Fruit fly (Drosophila melanogaster) whole organism, prepupa: Measurements from ENCODE around the gene Naglu.

Source experiments
- CG10631 ChIP-seq: fragments of 200-800 bp; sonication (Bioruptor generic); optimal IDR thresholded peaks from 2 replicates; lab custom pipeline; 2016; ENCODE audit warnings: missing biosample characterization, missing genetic modification characterization
- CG6854 ChIP-seq: fragments of 200-800 bp; sonication (Bioruptor generic); optimal IDR thresholded peaks from 2 replicates; lab custom pipeline; 2017; ENCODE audit warnings: missing biosample characterization, mild to moderate bottlenecking, missing genetic modification characterization
- CG8319 ChIP-seq: fragments of 200-800 bp; sonication (Bioruptor generic); optimal IDR thresholded peaks from 3 replicates; lab custom pipeline; 2016; ENCODE audit warnings: missing biosample characterization, missing genetic modification characterization
- CG9139 ChIP-seq: fragments of 200-800 bp; sonication (Bioruptor generic); optimal IDR thresholded peaks from 3 replicates; lab custom pipeline; 2017; ENCODE audit warnings: missing biosample characterization, mild to moderate bottlenecking, missing genetic modification characterization
- Ets96B ChIP-seq: fragments of 200-800 bp; optimal IDR thresholded peaks from 2 replicates; lab custom pipeline; 2019; ENCODE audit warnings: missing biosample characterization, mild to moderate bottlenecking, missing genetic modification characterization, moderate library complexity
- Hr39 ChIP-seq: fragments of 200-800 bp; sonication (Bioruptor generic); optimal IDR thresholded peaks from 2 replicates; lab custom pipeline; 2016; ENCODE audit warnings: missing biosample characterization, missing genetic modification characterization
- Sox15 ChIP-seq: fragments of 200-800 bp; sonication (Bioruptor generic); optimal IDR thresholded peaks from 3 replicates; lab custom pipeline; 2016; ENCODE audit warnings: missing biosample characterization, missing genetic modification characterization
- acj6 ChIP-seq: fragments of 200-800 bp; sonication (Bioruptor generic); optimal IDR thresholded peaks from 3 replicates; lab custom pipeline; 2016; ENCODE audit warnings: missing biosample characterization, missing genetic modification characterization
- dac ChIP-seq: fragments of 200-800 bp; sonication (Bioruptor generic); optimal IDR thresholded peaks from 2 replicates; lab custom pipeline; 2017; ENCODE audit warnings: missing biosample characterization, mild to moderate bottlenecking, missing genetic modification characterization
- dsx ChIP-seq: fragments of 200-800 bp; optimal IDR thresholded peaks from 3 replicates; lab custom pipeline; 2019; ENCODE audit warnings: missing biosample characterization, mild to moderate bottlenecking, missing genetic modification characterization, moderate library complexity; ENCODE audit not compliant: poor library complexity, severe bottlenecking
- ss ChIP-seq, 2 experiments: fragments of 200-800 bp; sonication (Bioruptor generic); optimal IDR thresholded peaks; 2 replicates in 1 of 2; 3 replicates in 1 of 2; lab custom pipeline; 2017 to 2018; ENCODE audit warnings: mild to moderate bottlenecking in 2 of 2, missing biosample characterization in 2 of 2, missing genetic modification characterization in 2 of 2, moderate library complexity in 1 of 2

- peak; percentile 5 for TF ChIP-seq CG6854
- peak; percentile 28 for TF ChIP-seq dsx
- peak; percentile 17 for TF ChIP-seq Ets96B (tag; lab: Kevin White, UChicago)
- TF ChIP-seq CG9139: no peak
- TF ChIP-seq CG8319 (GFP tag; lab: Kevin White, UChicago): peak; percentile 27
- TF ChIP-seq CG10631 (GFP tag; lab: Kevin White, UChicago): peak; percentile 42
- TF ChIP-seq Hr39 (GFP tag; lab: Kevin White, UChicago): peak; percentile 68
- TF ChIP-seq Sox15 (GFP tag; lab: Kevin White, UChicago): peak; percentile 40
- no peak for TF ChIP-seq dac (GFP tag; lab: Kevin White, UChicago)
- peak; percentile 67 for TF ChIP-seq acj6 (GFP tag; lab: Kevin White, UChicago)
- TF ChIP-seq ss (GFP tag; optimal IDR thresholded peaks at IDR 0.05; lab: Kevin White, UChicago): peak; percentile 30 to 62
Observed at dm6 chr2L:8361204-8361952, 50.3 kb downstream of the Naglu start.
